4 fruit fly cellular contexts compared by ENCODE assay signal in genomic region chr3R:6914396-6914795, dm6.
TF ChIP-seq lines count a peak whose summit lies in the region.

No protein-coding gene starts in this region.

- TF ChIP-seq CTCF in whole organism, embryonic (GFP tag; optimal IDR thresholded peaks at IDR 0.05; lab: Kevin White, UChicago) = no peak

TF ChIP-seq in whole organism, embryonic, 481 proteins besides CTCF, POLR2A, EP300 and RAD21 (continues in another document):
- peak; percentile 55 for TF ChIP-seq ATbp (GFP tag; optimal IDR thresholded peaks at IDR 0.05; lab: Kevin White, UChicago)
- peak in 1 of 3 experiments; percentile 83 for TF ChIP-seq lola (GFP tag; optimal IDR thresholded peaks at IDR 0.05; lab: Kevin White, UChicago)
- no peak for TF ChIP-seq insv (GFP tag; optimal IDR thresholded peaks at IDR 0.05; lab: Kevin White, UChicago)
- TF ChIP-seq B-H1 (GFP tag; IDR thresholded peaks at IDR 0.05; lab: Robert Waterston, UW) = peak; percentile 57; the same call in 2 of the 3 replicates
- TF ChIP-seq ase (GFP tag; IDR thresholded peaks at IDR 0.05; lab: Robert Waterston, UW) = no peak; the same call in 2 of the 3 replicates
- TF ChIP-seq CG13894 (tag; optimal IDR thresholded peaks at IDR 0.05; lab: Kevin White, UChicago) = peak; percentile 62
- TF ChIP-seq trem (tag; optimal IDR thresholded peaks at IDR 0.05; lab: Kevin White, UChicago) = peak; percentile 67
- no peak for TF ChIP-seq bbx (GFP tag; IDR thresholded peaks at IDR 0.05; lab: Robert Waterston, UW; ENCODE audit: partially characterized antibody)
- peak; percentile 75 for TF ChIP-seq Ptx1 (GFP tag; IDR thresholded peaks at IDR 0.05; lab: Robert Waterston, UW)
- TF ChIP-seq nerfin-1 (tag; optimal IDR thresholded peaks at IDR 0.05; lab: Kevin White, UChicago) = peak; percentile 75
- TF ChIP-seq CG7786 (GFP tag; optimal IDR thresholded peaks at IDR 0.05; lab: Kevin White, UChicago) = peak; percentile 62
- TF ChIP-seq CG17568 (GFP tag; optimal IDR thresholded peaks at IDR 0.05; lab: Kevin White, UChicago) = peak; percentile 31
- TF ChIP-seq tll (GFP tag; optimal IDR thresholded peaks at IDR 0.05; lab: Kevin White, UChicago) = peak in 1 of 2 experiments; percentile 87
- TF ChIP-seq Dip3 (GFP tag; optimal IDR thresholded peaks at IDR 0.05; lab: Kevin White, UChicago) = no peak
- TF ChIP-seq org-1 (GFP tag; optimal IDR thresholded peaks at IDR 0.05; lab: Kevin White, UChicago) = peak; percentile 58
- peak; percentile 62 for TF ChIP-seq Hmr (GFP tag; optimal IDR thresholded peaks at IDR 0.05; lab: Kevin White, UChicago)
- peak; percentile 50; the same call in 1 of the 2 replicates for TF ChIP-seq NFAT (GFP tag; IDR thresholded peaks at IDR 0.05; lab: Robert Waterston, UW)
- peak; percentile 51 for TF ChIP-seq CG18764 (GFP tag; optimal IDR thresholded peaks at IDR 0.05; lab: Kevin White, UChicago)
- TF ChIP-seq sim (GFP tag; IDR thresholded peaks at IDR 0.05; lab: Robert Waterston, UW) = peak; percentile 83
- TF ChIP-seq CG13296 (GFP tag; optimal IDR thresholded peaks at IDR 0.05; lab: Kevin White, UChicago) = peak; percentile 58
- no peak for TF ChIP-seq CG13287 (GFP tag; IDR thresholded peaks at IDR 0.05; lab: Robert Waterston, UW; ENCODE audit: partially characterized antibody)

TF ChIP-seq in whole organism, prepupa, 60 proteins besides CTCF, POLR2A, EP300 and RAD21 (continues in another document):
- peak; percentile 1 for TF ChIP-seq fkh (GFP tag; optimal IDR thresholded peaks at IDR 0.05; lab: Kevin White, UChicago)
- peak; percentile 97 for TF ChIP-seq Eip78C (GFP tag; lab: Kevin White, UChicago)
- peak; percentile 85 for TF ChIP-seq acj6 (GFP tag; optimal IDR thresholded peaks at IDR 0.05; lab: Kevin White, UChicago)
- peak; percentile 89 for TF ChIP-seq Sox14 (GFP tag; optimal IDR thresholded peaks at IDR 0.05; lab: Kevin White, UChicago)
- TF ChIP-seq Hr4 (GFP tag; optimal IDR thresholded peaks at IDR 0.05; lab: Kevin White, UChicago) = peak; percentile 4
- peak; percentile 50; the same call in 2 of the 3 replicates for TF ChIP-seq CG8119 (GFP tag; IDR thresholded peaks at IDR 0.05; lab: Robert Waterston, UW)
- peak; percentile 89 for TF ChIP-seq CG6792 (GFP tag; optimal IDR thresholded peaks at IDR 0.05; lab: Kevin White, UChicago)
- TF ChIP-seq Blimp-1 (GFP tag; optimal IDR thresholded peaks at IDR 0.05; lab: Kevin White, UChicago) = peak; percentile 82
- TF ChIP-seq svp (GFP tag; lab: Kevin White, UChicago) = peak; percentile 96
- peak; percentile 90 for TF ChIP-seq CG10631 (GFP tag; optimal IDR thresholded peaks at IDR 0.05; lab: Kevin White, UChicago)
- peak; percentile 90 for TF ChIP-seq lz (GFP tag; optimal IDR thresholded peaks at IDR 0.05; lab: Kevin White, UChicago)
- peak; percentile 94 for TF ChIP-seq CG6854 (GFP tag; optimal IDR thresholded peaks at IDR 0.05; lab: Kevin White, UChicago)
- peak; percentile 88 for TF ChIP-seq dsx (GFP tag; optimal IDR thresholded peaks at IDR 0.05; lab: Kevin White, UChicago; ENCODE audit: poor library complexity, severe bottlenecking)
- TF ChIP-seq CG8632 (GFP tag; optimal IDR thresholded peaks at IDR 0.05; lab: Kevin White, UChicago) = peak; percentile 82
- peak; percentile 61 for TF ChIP-seq Lpt (GFP tag; optimal IDR thresholded peaks at IDR 0.05; lab: Kevin White, UChicago)
- TF ChIP-seq CG11762 (GFP tag; optimal IDR thresholded peaks at IDR 0.05; lab: Kevin White, UChicago; ENCODE audit: insufficient read depth) = peak; percentile 79
- peak; percentile 93 for TF ChIP-seq cyc (GFP tag; optimal IDR thresholded peaks at IDR 0.05; lab: Kevin White, UChicago)
- peak; percentile 48 for TF ChIP-seq Gug (GFP tag; IDR thresholded peaks at IDR 0.05; lab: Robert Waterston, UW)
- peak; percentile 92 for TF ChIP-seq CG6163 (GFP tag; IDR thresholded peaks at IDR 0.05; lab: Robert Waterston, UW)
- TF ChIP-seq CG9139 (GFP tag; optimal IDR thresholded peaks at IDR 0.05; lab: Kevin White, UChicago) = peak; percentile 85
- peak; percentile 91 for TF ChIP-seq Hr39 (GFP tag; optimal IDR thresholded peaks at IDR 0.05; lab: Kevin White, UChicago)
- no peak for TF ChIP-seq CG11294 (GFP tag; IDR thresholded peaks at IDR 0.05; lab: Robert Waterston, UW)
- TF ChIP-seq spab (GFP tag; optimal IDR thresholded peaks at IDR 0.05; lab: Kevin White, UChicago) = peak; percentile 92

TF ChIP-seq in whole organism, pupa, 21 proteins besides CTCF, POLR2A, EP300 and RAD21:
- TF ChIP-seq CG4496 (GFP tag; IDR thresholded peaks at IDR 0.05; lab: Robert Waterston, UW) (peak; percentile 75), CG14655 (GFP tag; optimal IDR thresholded peaks at IDR 0.05; lab: Kevin White, UChicago) (peak; percentile 88), CG32121 (GFP tag; IDR thresholded peaks at IDR 0.05; lab: Robert Waterston, UW) (no peak), Pif1B (GFP tag; optimal IDR thresholded peaks at IDR 0.05; lab: Kevin White, UChicago) (peak; percentile 91), D1 (tag; optimal IDR thresholded peaks at IDR 0.05; lab: Kevin White, UChicago) (peak; percentile 69), Snoo (tag; optimal IDR thresholded peaks at IDR 0.05; lab: Kevin White, UChicago) (peak; percentile 91), CG17806 (tag; optimal IDR thresholded peaks at IDR 0.05; lab: Kevin White, UChicago) (peak; percentile 93), CG10348 (GFP tag; IDR thresholded peaks at IDR 0.05; lab: Robert Waterston, UW) (no peak), gl (tag; optimal IDR thresholded peaks at IDR 0.05; lab: Kevin White, UChicago) (peak; percentile 89), Pif1A (GFP tag; optimal IDR thresholded peaks at IDR 0.05; lab: Kevin White, UChicago) (peak; percentile 91), CG13204 (GFP tag; optimal IDR thresholded peaks at IDR 0.05; lab: Kevin White, UChicago) (peak; percentile 82), Ets98B (GFP tag; IDR thresholded peaks at IDR 0.05; lab: Robert Waterston, UW) (peak; percentile 35; the same call in 1 of the 2 replicates), EcR (GFP tag; optimal IDR thresholded peaks at IDR 0.05; lab: Kevin White, UChicago) (no peak), CG8159 (tag; optimal IDR thresholded peaks at IDR 0.05; lab: Kevin White, UChicago) (peak; percentile 94), CG12605 (GFP tag; IDR thresholded peaks at IDR 0.05; lab: Robert Waterston, UW) (peak; percentile 66), CG15710 (tag; optimal IDR thresholded peaks at IDR 0.05; lab: Kevin White, UChicago) (peak; percentile 92), CG34367 (tag; optimal IDR thresholded peaks at IDR 0.05; lab: Kevin White, UChicago) (peak; percentile 90), fd96Ca (GFP tag; IDR thresholded peaks at IDR 0.05; lab: Robert Waterston, UW) (peak; percentile 83), CG8301 (tag; optimal IDR thresholded peaks at IDR 0.05; lab: Kevin White, UChicago) (peak; percentile 80), CG9948 (tag; optimal IDR thresholded peaks at IDR 0.05; lab: Kevin White, UChicago) (peak; percentile 91), rn (GFP tag; IDR thresholded peaks at IDR 0.05; lab: Robert Waterston, UW) (0 out of 2 replicates have a peak, but pooled peaks have one; percentile 29)

TF ChIP-seq in whole organism, wandering third instar larva, 38 proteins besides CTCF, POLR2A, EP300 and RAD21 (continues in another document):
- TF ChIP-seq tai (GFP tag; optimal IDR thresholded peaks at IDR 0.05; lab: Kevin White, UChicago) = peak; percentile 86
- TF ChIP-seq Mio (GFP tag; optimal IDR thresholded peaks at IDR 0.05; lab: Kevin White, UChicago) = no peak
- TF ChIP-seq Dfd (GFP tag; optimal IDR thresholded peaks at IDR 0.05; lab: Kevin White, UChicago) = no peak
- TF ChIP-seq CG9705 (GFP tag; optimal IDR thresholded peaks at IDR 0.05; lab: Kevin White, UChicago) = peak; percentile 89
- peak; percentile 87 for TF ChIP-seq CG32264 (GFP tag; optimal IDR thresholded peaks at IDR 0.05; lab: Kevin White, UChicago)
- peak; percentile 83 for TF ChIP-seq woc (GFP tag; optimal IDR thresholded peaks at IDR 0.05; lab: Kevin White, UChicago)
- no peak for TF ChIP-seq dl (GFP tag; optimal IDR thresholded peaks at IDR 0.05; lab: Kevin White, UChicago; ENCODE audit: insufficient read depth in 1 of 2, partially characterized antibody in 2 of 2)
- TF ChIP-seq Abd-B (GFP tag; optimal IDR thresholded peaks at IDR 0.05; lab: Kevin White, UChicago) = no peak
- TF ChIP-seq jim (GFP tag; optimal IDR thresholded peaks at IDR 0.05; lab: Kevin White, UChicago) = no peak
- TF ChIP-seq Sp1 (GFP tag; optimal IDR thresholded peaks at IDR 0.05; lab: Kevin White, UChicago) = peak; percentile 95
- peak; percentile 79 for TF ChIP-seq Jra (GFP tag; optimal IDR thresholded peaks at IDR 0.05; lab: Kevin White, UChicago)
- peak; percentile 89 for TF ChIP-seq Hnf4 (GFP tag; optimal IDR thresholded peaks at IDR 0.05; lab: Kevin White, UChicago)
- peak; percentile 7 for TF ChIP-seq Rel (GFP tag; optimal IDR thresholded peaks at IDR 0.05; lab: Kevin White, UChicago)
- peak; percentile 70 for TF ChIP-seq Rel (tag; optimal IDR thresholded peaks at IDR 0.05; lab: Kevin White, UChicago)
- peak; percentile 87 for TF ChIP-seq psq (GFP tag; optimal IDR thresholded peaks at IDR 0.05; lab: Kevin White, UChicago)
- peak; percentile 57 for TF ChIP-seq sv (GFP tag; optimal IDR thresholded peaks at IDR 0.05; lab: Kevin White, UChicago)
- no peak for TF ChIP-seq pan (optimal IDR thresholded peaks at IDR 0.05; lab: Kevin White, UChicago)
- TF ChIP-seq dmrt93B (GFP tag; optimal IDR thresholded peaks at IDR 0.05; lab: Kevin White, UChicago) = peak; percentile 90
- peak; percentile 85 for TF ChIP-seq brk (GFP tag; optimal IDR thresholded peaks at IDR 0.05; lab: Kevin White, UChicago)
- TF ChIP-seq Hr78 (GFP tag; optimal IDR thresholded peaks at IDR 0.05; lab: Kevin White, UChicago) = no peak
- peak; percentile 90 for TF ChIP-seq OdsH (GFP tag; optimal IDR thresholded peaks at IDR 0.05; lab: Kevin White, UChicago)
- TF ChIP-seq N (GFP tag; optimal IDR thresholded peaks at IDR 0.05; lab: Kevin White, UChicago) = no peak
- TF ChIP-seq sage (GFP tag; optimal IDR thresholded peaks at IDR 0.05; lab: Kevin White, UChicago) = peak; percentile 89
- TF ChIP-seq CrebA (GFP tag; optimal IDR thresholded peaks at IDR 0.05; lab: Kevin White, UChicago; ENCODE audit: borderline replicate concordance) = peak; percentile 84
- TF ChIP-seq Dif (GFP tag; optimal IDR thresholded peaks at IDR 0.05; lab: Kevin White, UChicago; ENCODE audit: partially characterized antibody) = no peak
- no peak for TF ChIP-seq usp (GFP tag; optimal IDR thresholded peaks at IDR 0.05; lab: Kevin White, UChicago)
- TF ChIP-seq br (GFP tag; optimal IDR thresholded peaks at IDR 0.05; lab: Kevin White, UChicago) = peak; percentile 94
- no peak for TF ChIP-seq Myc (optimal IDR thresholded peaks at IDR 0.05; lab: Kevin White, UChicago)
- TF ChIP-seq Vsx2 (GFP tag; optimal IDR thresholded peaks at IDR 0.05; lab: Kevin White, UChicago; ENCODE audit: partially characterized antibody) = no peak
- TF ChIP-seq foxo (GFP tag; optimal IDR thresholded peaks at IDR 0.05; lab: Kevin White, UChicago) = peak; percentile 39 to 96
- peak; percentile 96 for TF ChIP-seq h (GFP tag; optimal IDR thresholded peaks at IDR 0.05; lab: Kevin White, UChicago)
- TF ChIP-seq dsf (GFP tag; optimal IDR thresholded peaks at IDR 0.05; lab: Kevin White, UChicago; ENCODE audit: borderline replicate concordance) = peak; percentile 35

Comparison
In these comparisons a context has a peak if more than half of its experiments do, and no peak if none do; other contexts are left out.
1. Of the 7 proteins assayed by ChIP-seq in both whole organism, embryonic and whole organism, prepupa: peak only in whole organism, embryonic: none; only in whole organism, prepupa: CG16779, Hr39 and Lpt; in both: Blimp-1, CG6854, Gug and Sox102F; in neither: 0.